5 fruit fly cellular contexts compared by ENCODE assay signal in genomic region chrX:16281717-16282529, dm6.
TF ChIP-seq lines count a peak whose summit lies in the region.

No protein-coding gene starts in this region.

- TF ChIP-seq CTCF in whole organism, embryonic (GFP tag; optimal IDR thresholded peaks at IDR 0.05; lab: Kevin White, UChicago): no peak

TF ChIP-seq in whole organism, adult, 20 proteins besides CTCF, POLR2A, EP300 and RAD21:
- no peak for TF ChIP-seq toe (GFP tag; optimal IDR thresholded peaks at IDR 0.05; lab: Kevin White, UChicago)
- TF ChIP-seq Mnt (GFP tag; optimal IDR thresholded peaks at IDR 0.05; lab: Kevin White, UChicago): peak; percentile 61
- TF ChIP-seq CG5204 (GFP tag; optimal IDR thresholded peaks at IDR 0.05; lab: Kevin White, UChicago): no peak
- no peak for TF ChIP-seq CG14711 (tag; optimal IDR thresholded peaks at IDR 0.05; lab: Kevin White, UChicago)
- TF ChIP-seq CG1620 (GFP tag; optimal IDR thresholded peaks at IDR 0.05; lab: Kevin White, UChicago): no peak
- TF ChIP-seq Hr96 (GFP tag; optimal IDR thresholded peaks at IDR 0.05; lab: Kevin White, UChicago): no peak
- TF ChIP-seq cnc (optimal IDR thresholded peaks at IDR 0.05; lab: Kevin White, UChicago): no peak
- no peak for TF ChIP-seq CG12768 (GFP tag; optimal IDR thresholded peaks at IDR 0.05; lab: Kevin White, UChicago)
- peak; percentile 25 for TF ChIP-seq ovo (GFP tag; optimal IDR thresholded peaks at IDR 0.05; lab: Kevin White, UChicago)
- TF ChIP-seq pad (GFP tag; optimal IDR thresholded peaks at IDR 0.05; lab: Kevin White, UChicago): no peak
- peak; percentile 34 for TF ChIP-seq tj (GFP tag; optimal IDR thresholded peaks at IDR 0.05; lab: Kevin White, UChicago)
- peak; percentile 7 for TF ChIP-seq kay (GFP tag; lab: Kevin White, UChicago; ENCODE audit: borderline replicate concordance)
- no peak for TF ChIP-seq cic (GFP tag; optimal IDR thresholded peaks at IDR 0.05; lab: Kevin White, UChicago)

TF ChIP-seq in whole organism, embryonic, 481 proteins besides CTCF, POLR2A, EP300 and RAD21 (continues in another document):
- no peak for TF ChIP-seq HmgZ (tag; optimal IDR thresholded peaks at IDR 0.05; lab: Kevin White, UChicago)
- peak; percentile 39 for TF ChIP-seq ftz-f1 (GFP tag; optimal IDR thresholded peaks at IDR 0.05; lab: Kevin White, UChicago)
- TF ChIP-seq unpg (GFP tag; optimal IDR thresholded peaks at IDR 0.05; lab: Kevin White, UChicago): no peak
- TF ChIP-seq ap (GFP tag; IDR thresholded peaks at IDR 0.05; lab: Robert Waterston, UW): no peak
- TF ChIP-seq CG4730 (GFP tag; IDR thresholded peaks at IDR 0.05; lab: Robert Waterston, UW): no peak
- peak; percentile 97 for TF ChIP-seq CG34376 (GFP tag; optimal IDR thresholded peaks at IDR 0.05; lab: Kevin White, UChicago)
- peak; percentile 21 for TF ChIP-seq CG13894 (tag; optimal IDR thresholded peaks at IDR 0.05; lab: Kevin White, UChicago)
- TF ChIP-seq Bgb (GFP tag; IDR thresholded peaks at IDR 0.05; lab: Robert Waterston, UW; ENCODE audit: partially characterized antibody): peak; percentile 26; the same call in 1 of the 2 replicates
- peak; percentile 11 for TF ChIP-seq bcd (GFP tag; optimal IDR thresholded peaks at IDR 0.05; lab: Kevin White, UChicago)
- no peak for TF ChIP-seq D19A (tag; optimal IDR thresholded peaks at IDR 0.05; lab: Kevin White, UChicago)
- peak; percentile 73 for TF ChIP-seq sqz (GFP tag; optimal IDR thresholded peaks at IDR 0.05; lab: Kevin White, UChicago)
- no peak for TF ChIP-seq CG32532 (GFP tag; IDR thresholded peaks at IDR 0.05; lab: Robert Waterston, UW)
- no peak for TF ChIP-seq tx (GFP tag; optimal IDR thresholded peaks at IDR 0.05; lab: Kevin White, UChicago)
- no peak for TF ChIP-seq ATbp (GFP tag; optimal IDR thresholded peaks at IDR 0.05; lab: Kevin White, UChicago)
- 0 out of 4 replicates have a peak, but pooled peaks have one; percentile 53 for TF ChIP-seq chinmo (GFP tag; IDR thresholded peaks at IDR 0.05; lab: Robert Waterston, UW; ENCODE audit: partially characterized antibody)
- TF ChIP-seq Pdp1 (GFP tag; optimal IDR thresholded peaks at IDR 0.05; lab: Kevin White, UChicago): peak in 1 of 2 experiments; percentile 22
- peak; percentile 43 for TF ChIP-seq cwo (GFP tag; optimal IDR thresholded peaks at IDR 0.05; lab: Kevin White, UChicago)
- TF ChIP-seq maf-S (GFP tag; optimal IDR thresholded peaks at IDR 0.05; lab: Kevin White, UChicago): no peak
- TF ChIP-seq lab (GFP tag; optimal IDR thresholded peaks at IDR 0.05; lab: Kevin White, UChicago): peak; percentile 47

TF ChIP-seq in whole organism, prepupa, 60 proteins besides CTCF, POLR2A, EP300 and RAD21:
- peak; percentile 34 for TF ChIP-seq fkh (GFP tag; optimal IDR thresholded peaks at IDR 0.05; lab: Kevin White, UChicago)
- TF ChIP-seq CG4318 (GFP tag; optimal IDR thresholded peaks at IDR 0.05; lab: Kevin White, UChicago): no peak
- TF ChIP-seq Eip78C (GFP tag; lab: Kevin White, UChicago): peak; percentile 20
- no peak for TF ChIP-seq Hr38 (GFP tag; optimal IDR thresholded peaks at IDR 0.05; lab: Kevin White, UChicago)
- peak; percentile 78 for TF ChIP-seq vri (GFP tag; optimal IDR thresholded peaks at IDR 0.05; lab: Kevin White, UChicago)
- TF ChIP-seq fd85E (GFP tag; optimal IDR thresholded peaks at IDR 0.05; lab: Kevin White, UChicago): no peak
- peak; percentile 93 for TF ChIP-seq svp (GFP tag; lab: Kevin White, UChicago)
- TF ChIP-seq eg (GFP tag; IDR thresholded peaks at IDR 0.05; lab: Robert Waterston, UW): no peak

TF ChIP-seq in whole organism, pupa, 21 proteins besides CTCF, POLR2A, EP300 and RAD21:
- TF ChIP-seq CG9948 (tag; optimal IDR thresholded peaks at IDR 0.05; lab: Kevin White, UChicago) (no peak), CG13204 (GFP tag; optimal IDR thresholded peaks at IDR 0.05; lab: Kevin White, UChicago) (no peak), CG12605 (GFP tag; IDR thresholded peaks at IDR 0.05; lab: Robert Waterston, UW) (no peak), EcR (GFP tag; optimal IDR thresholded peaks at IDR 0.05; lab: Kevin White, UChicago) (peak; percentile 16), CG4496 (GFP tag; IDR thresholded peaks at IDR 0.05; lab: Robert Waterston, UW) (no peak)

TF ChIP-seq in whole organism, wandering third instar larva, 38 proteins besides CTCF, POLR2A, EP300 and RAD21:
- TF ChIP-seq Rel (GFP tag; optimal IDR thresholded peaks at IDR 0.05; lab: Kevin White, UChicago) (peak; percentile 47), Rel (tag; optimal IDR thresholded peaks at IDR 0.05; lab: Kevin White, UChicago) (peak; percentile 81), Sp1 (GFP tag; optimal IDR thresholded peaks at IDR 0.05; lab: Kevin White, UChicago) (no peak), h (GFP tag; optimal IDR thresholded peaks at IDR 0.05; lab: Kevin White, UChicago) (peak; percentile 27), Dif (GFP tag; optimal IDR thresholded peaks at IDR 0.05; lab: Kevin White, UChicago; ENCODE audit: partially characterized antibody) (no peak)
